Worm (Caenorhabditis elegans) whole organism, late embryonic: ENCODE data around the gene epn-1.

ENCODE experiments used
- C38D4.7 ChIP-seq: fragments of 200-800 bp; sonication (Bioruptor generic); optimal IDR thresholded peaks from 2 replicates; lab custom pipeline; 2018; ENCODE audit warnings: mild to moderate bottlenecking, missing genetic modification characterization, moderate library complexity, missing compliant biosample characterization
- F13H6.1 ChIP-seq: sonication (generic microtip); optimal IDR thresholded peaks from 2 replicates; lab custom pipeline; 2016; ENCODE audit warnings: missing genetic modification characterization, missing compliant biosample characterization
- K02D7.2 ChIP-seq: sonication (generic microtip); optimal IDR thresholded peaks from 2 replicates; lab custom pipeline; 2017; ENCODE audit warnings: mild to moderate bottlenecking, missing genetic modification characterization, missing compliant biosample characterization
- T23F11.4 ChIP-seq: fragments of 200-800 bp; sonication (Bioruptor generic); optimal IDR thresholded peaks from 2 replicates; lab custom pipeline; 2018; ENCODE audit warnings: mild to moderate bottlenecking, missing genetic modification characterization, missing compliant biosample characterization
- ahr-1 ChIP-seq: sonication (generic microtip); optimal IDR thresholded peaks from 2 replicates; lab custom pipeline; 2016; ENCODE audit warnings: missing genetic modification characterization, missing compliant biosample characterization
- ceh-14 ChIP-seq: sonication (generic microtip); optimal IDR thresholded peaks from 2 replicates; lab custom pipeline; 2016; ENCODE audit warnings: missing genotype, missing genetic modification characterization, missing compliant biosample characterization
- ceh-18 ChIP-seq: sonication (generic microtip); optimal IDR thresholded peaks from 2 replicates; lab custom pipeline; 2016; ENCODE audit warnings: missing genetic modification characterization, missing compliant biosample characterization
- ceh-19 ChIP-seq: fragments of 200-800 bp; sonication (Bioruptor generic); optimal IDR thresholded peaks from 2 replicates; lab custom pipeline; 2018; ENCODE audit warnings: mild to moderate bottlenecking, missing genetic modification characterization, missing compliant biosample characterization
- ceh-24 ChIP-seq: sonication (generic microtip); optimal IDR thresholded peaks from 2 replicates; lab custom pipeline; 2016; ENCODE audit warnings: mild to moderate bottlenecking, missing genetic modification characterization, missing compliant biosample characterization
- ceh-30 ChIP-seq: fragments of 150-350 bp; optimal IDR thresholded peaks from 2 replicates; lab custom pipeline; 2014; ENCODE audit warnings: missing biosample characterization, missing genetic modification characterization
- ceh-34 ChIP-seq: sonication (generic microtip); optimal IDR thresholded peaks from 2 replicates; lab custom pipeline; 2016; ENCODE audit warnings: mild to moderate bottlenecking, missing genetic modification characterization, missing compliant biosample characterization
- ceh-48 ChIP-seq: sonication (generic microtip); optimal IDR thresholded peaks from 2 replicates; lab custom pipeline; 2016; ENCODE audit warnings: missing genetic modification characterization, inconsistent platforms, missing compliant biosample characterization
- dve-1 ChIP-seq: sonication (generic microtip); optimal IDR thresholded peaks from 2 replicates; lab custom pipeline; 2017; ENCODE audit warnings: antibody characterized with exemption, mild to moderate bottlenecking, missing genetic modification characterization, missing compliant biosample characterization
- elt-2 ChIP-seq: sonication (generic microtip); optimal IDR thresholded peaks from 2 replicates; lab custom pipeline; 2016; ENCODE audit warnings: missing genetic modification reagents, missing genetic modification characterization, missing compliant biosample characterization
- ets-4 ChIP-seq: sonication (generic microtip); optimal IDR thresholded peaks from 2 replicates; lab custom pipeline; 2016; ENCODE audit warnings: missing genetic modification characterization, missing compliant biosample characterization
- eyg-1 ChIP-seq: sonication (generic microtip); optimal IDR thresholded peaks from 2 replicates; lab custom pipeline; 2016; ENCODE audit warnings: missing genotype, missing genetic modification characterization, missing compliant biosample characterization
- fax-1 ChIP-seq: sonication (generic microtip); optimal IDR thresholded peaks from 2 replicates; lab custom pipeline; 2016; ENCODE audit warnings: missing genotype, missing genetic modification characterization, missing compliant biosample characterization
- gmeb-2 ChIP-seq: sonication (generic microtip); optimal IDR thresholded peaks from 2 replicates; lab custom pipeline; 2016; ENCODE audit warnings: missing genetic modification characterization, inconsistent platforms, missing compliant biosample characterization
- hlh-15 ChIP-seq: sonication (generic microtip); optimal IDR thresholded peaks from 2 replicates; lab custom pipeline; 2016; ENCODE audit warnings: missing genetic modification characterization, missing compliant biosample characterization
- hlh-30 ChIP-seq: sonication (generic microtip); optimal IDR thresholded peaks from 2 replicates; lab custom pipeline; 2017; ENCODE audit warnings: antibody characterized with exemption, missing genetic modification characterization, missing compliant biosample characterization; ENCODE audit not compliant: insufficient read depth
- lin-11 ChIP-seq: fragments of 200-800 bp; sonication (Bioruptor generic); optimal IDR thresholded peaks from 2 replicates; lab custom pipeline; 2018; ENCODE audit warnings: mild to moderate bottlenecking, missing genetic modification characterization, missing compliant biosample characterization
- madf-2 ChIP-seq: sonication (generic microtip); optimal IDR thresholded peaks from 2 replicates; lab custom pipeline; 2017; ENCODE audit warnings: missing genetic modification characterization, missing compliant biosample characterization
- mec-3 ChIP-seq: sonication (generic microtip); optimal IDR thresholded peaks from 2 replicates; lab custom pipeline; 2016; ENCODE audit warnings: borderline replicate concordance, missing genetic modification characterization, missing compliant biosample characterization
- nfya-1 ChIP-seq: sonication (generic microtip); optimal IDR thresholded peaks from 2 replicates; lab custom pipeline; 2017; ENCODE audit warnings: missing genetic modification characterization, mild to moderate bottlenecking, missing compliant biosample characterization, antibody characterized with exemption, moderate library complexity
- nhr-232 ChIP-seq: sonication (generic microtip); optimal IDR thresholded peaks from 2 replicates; lab custom pipeline; 2016; ENCODE audit warnings: missing genetic modification characterization, missing compliant biosample characterization
- npax-4 ChIP-seq: sonication (generic microtip); optimal IDR thresholded peaks from 2 replicates; lab custom pipeline; 2016; ENCODE audit warnings: missing genetic modification characterization, missing compliant biosample characterization
- odd-2 ChIP-seq: sonication (generic microtip); optimal IDR thresholded peaks from 2 replicates; lab custom pipeline; 2017; ENCODE audit warnings: antibody characterized with exemption, mild to moderate bottlenecking, missing genetic modification characterization, missing compliant biosample characterization
- pag-3 ChIP-seq: sonication (generic microtip); optimal IDR thresholded peaks from 2 replicates; lab custom pipeline; 2016; ENCODE audit warnings: missing compliant biosample characterization, missing genetic modification characterization, borderline replicate concordance
- pat-9 ChIP-seq: fragments of 200-800 bp; sonication (Bioruptor generic); optimal IDR thresholded peaks from 2 replicates; lab custom pipeline; 2018; ENCODE audit warnings: mild to moderate bottlenecking, missing genetic modification characterization, moderate library complexity, missing compliant biosample characterization
- pax-1 ChIP-seq: fragments of 150-350 bp; optimal IDR thresholded peaks from 2 replicates; lab custom pipeline; 2014; ENCODE audit warnings: missing biosample characterization, missing genetic modification characterization
- pha-4 ChIP-seq: fragments of 150-350 bp; optimal IDR thresholded peaks from 2 replicates; lab custom pipeline; 2018; ENCODE audit warnings: missing biosample characterization, missing genetic modification reagents, missing genetic modification characterization
- pqm-1 ChIP-seq: sonication (generic microtip); optimal IDR thresholded peaks from 2 replicates; lab custom pipeline; 2016; ENCODE audit warnings: missing genetic modification characterization, missing compliant biosample characterization
- rnt-1 ChIP-seq: sonication (generic microtip); optimal IDR thresholded peaks from 2 replicates; lab custom pipeline; 2016; ENCODE audit warnings: missing genetic modification characterization, missing compliant biosample characterization
- sdc-2 ChIP-seq: sonication (generic microtip); optimal IDR thresholded peaks from 2 replicates; lab custom pipeline; 2016; ENCODE audit warnings: missing genotype, missing genetic modification characterization, missing compliant biosample characterization
- sox-4 ChIP-seq: sonication (generic microtip); optimal IDR thresholded peaks from 2 replicates; lab custom pipeline; 2017; ENCODE audit warnings: mild to moderate bottlenecking, missing genetic modification characterization, inconsistent platforms, missing compliant biosample characterization
- tbx-2 ChIP-seq: sonication (generic microtip); optimal IDR thresholded peaks from 2 replicates; lab custom pipeline; 2016; ENCODE audit warnings: missing genetic modification characterization, missing compliant biosample characterization
- tbx-7 ChIP-seq: sonication (generic microtip); optimal IDR thresholded peaks from 2 replicates; lab custom pipeline; 2016; ENCODE audit warnings: missing genotype, missing genetic modification characterization, missing compliant biosample characterization
- unc-42 ChIP-seq: sonication (generic microtip); optimal IDR thresholded peaks from 2 replicates; lab custom pipeline; 2016; ENCODE audit warnings: missing genotype, missing genetic modification characterization, missing compliant biosample characterization
- ztf-16 ChIP-seq: sonication (generic microtip); optimal IDR thresholded peaks from 2 replicates; lab custom pipeline; 2017; ENCODE audit warnings: missing genetic modification characterization, missing compliant biosample characterization

epn-1 gene

DNA sequence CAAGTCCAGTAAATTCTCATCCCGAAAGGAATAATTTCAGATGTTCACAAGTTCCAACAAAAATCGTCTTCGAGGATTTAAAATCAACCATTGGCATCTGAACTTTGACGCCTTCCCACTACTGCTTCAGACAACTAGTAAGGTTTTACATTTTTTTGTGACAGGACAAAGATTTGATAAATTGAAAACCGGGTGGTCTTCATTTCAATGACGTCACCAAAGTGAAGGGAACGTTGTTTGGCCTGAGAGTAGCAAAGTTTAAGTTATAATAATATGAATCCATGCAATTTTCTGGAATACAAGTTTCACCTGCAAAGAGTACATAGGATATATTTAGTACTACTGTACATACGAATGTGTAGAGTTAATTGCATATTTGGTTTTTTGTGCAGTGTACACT, 24.1 kb downstream of the epn-1 start:
- TF ChIP-seq pat-9 (tag; lab: Kevin White, UChicago) (no peak), ztf-16 (tag; lab: Kevin White, UChicago) (no peak), C38D4.7 (no peak), ahr-1 (tag; lab: Kevin White, UChicago) (no peak), pag-3 (tag; lab: Kevin White, UChicago) (no peak), lin-11 (tag; lab: Kevin White, UChicago) (no peak), ceh-48 (tag; lab: Kevin White, UChicago) (no peak), tbx-7 (tag; lab: Kevin White, UChicago) (no peak), ceh-14 (tag; lab: Kevin White, UChicago) (no peak), ceh-30 (no peak), ceh-18 (tag; lab: Kevin White, UChicago) (no peak)

DNA sequence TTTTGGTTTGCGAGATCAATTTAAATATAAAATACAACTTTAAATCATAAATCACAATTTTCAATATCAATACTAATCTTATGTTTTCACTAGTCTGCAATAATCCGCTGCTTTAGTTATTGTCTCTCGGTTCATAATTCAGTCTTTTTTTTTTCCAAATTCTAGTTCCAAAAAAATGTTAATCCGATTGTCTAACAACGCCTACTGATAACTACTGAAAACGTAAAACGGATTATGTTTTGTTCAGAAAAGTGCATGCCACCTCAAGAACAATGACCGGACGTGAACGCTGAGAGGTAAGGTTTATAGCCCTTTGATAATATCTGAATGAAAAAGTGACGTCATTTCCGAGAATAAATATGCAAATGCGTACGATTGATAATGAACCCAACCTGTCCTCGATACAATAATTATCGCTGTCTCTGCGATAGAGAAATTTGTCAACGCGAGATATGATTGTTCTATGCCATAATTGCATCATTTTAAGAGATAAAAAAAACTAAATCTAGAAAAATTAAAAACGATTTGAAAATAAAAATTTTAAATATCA, 25.0 kb downstream of the epn-1 start, which contains the start of gene sprr-2:
TSS of gene sprr-2 (plus strand) at position 248 of the 550 bp plus-strand sequence.
- no peak for TF ChIP-seq mec-3 (tag; lab: Kevin White, UChicago)
- TF ChIP-seq elt-2 = peak; percentile 96

DNA sequence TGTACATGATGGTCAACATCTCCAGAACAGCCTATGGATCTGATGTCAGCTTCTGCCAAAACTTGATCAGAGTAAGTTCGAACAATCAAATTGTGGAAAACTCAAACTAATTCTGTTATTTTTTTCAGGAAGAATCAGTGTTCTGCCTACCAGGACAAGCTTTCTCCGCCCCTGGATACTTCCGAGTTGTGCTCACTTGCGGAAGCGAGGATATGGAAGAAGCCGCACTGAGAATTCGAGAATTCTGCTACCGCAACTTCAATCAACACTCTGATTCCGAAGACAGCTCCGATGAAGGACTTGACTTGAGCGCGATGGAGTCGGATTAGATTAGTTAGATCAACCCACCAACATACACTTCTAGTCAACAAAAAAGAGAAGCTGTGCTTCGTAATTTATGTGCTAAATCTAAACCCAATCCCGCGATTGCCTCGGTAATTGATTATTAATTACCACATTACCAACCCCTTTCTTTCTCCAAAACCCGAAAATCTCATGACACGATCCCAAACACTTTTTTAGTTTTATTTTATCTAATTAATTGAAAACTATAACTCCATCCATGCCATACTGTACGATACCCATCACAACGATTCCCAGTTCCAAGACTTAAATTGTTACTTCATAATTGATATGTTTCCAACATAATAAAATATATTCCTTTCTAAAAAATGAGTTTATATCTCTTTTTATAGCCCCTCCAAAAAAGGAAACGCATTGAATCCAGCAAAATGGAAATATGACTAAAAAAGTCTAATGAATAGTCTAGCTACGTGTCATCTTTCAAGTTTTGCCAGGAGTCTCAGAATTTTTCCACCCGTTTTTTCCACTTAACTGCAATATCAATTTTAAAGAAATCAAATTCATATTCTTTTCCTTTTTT, 25.8 kb downstream of the epn-1 start:
- no peak for TF ChIP-seq ceh-24 (tag; lab: Kevin White, UChicago)
- no peak for TF ChIP-seq gmeb-2 (tag; lab: Kevin White, UChicago)
- no peak for TF ChIP-seq tbx-7 (tag; lab: Kevin White, UChicago)
- no peak for TF ChIP-seq ets-4 (tag; lab: Kevin White, UChicago)
- TF ChIP-seq ceh-48 (tag; lab: Kevin White, UChicago) = no peak
- TF ChIP-seq hlh-30 (tag; lab: Kevin White, UChicago) = no peak
- no peak for TF ChIP-seq T23F11.4 (GFP tag; lab: Kevin White, UChicago)
- TF ChIP-seq unc-42 (tag; lab: Kevin White, UChicago) = no peak
- no peak for TF ChIP-seq ceh-19
- no peak for TF ChIP-seq pax-1 (tag; lab: Kevin White, UChicago)
- no peak for TF ChIP-seq hlh-15 (tag; lab: Kevin White, UChicago)
- TF ChIP-seq fax-1 (tag; lab: Kevin White, UChicago) = no peak
- TF ChIP-seq madf-2 (tag; lab: Kevin White, UChicago) = no peak
- TF ChIP-seq, all 69 proteins: peak for 0

DNA sequence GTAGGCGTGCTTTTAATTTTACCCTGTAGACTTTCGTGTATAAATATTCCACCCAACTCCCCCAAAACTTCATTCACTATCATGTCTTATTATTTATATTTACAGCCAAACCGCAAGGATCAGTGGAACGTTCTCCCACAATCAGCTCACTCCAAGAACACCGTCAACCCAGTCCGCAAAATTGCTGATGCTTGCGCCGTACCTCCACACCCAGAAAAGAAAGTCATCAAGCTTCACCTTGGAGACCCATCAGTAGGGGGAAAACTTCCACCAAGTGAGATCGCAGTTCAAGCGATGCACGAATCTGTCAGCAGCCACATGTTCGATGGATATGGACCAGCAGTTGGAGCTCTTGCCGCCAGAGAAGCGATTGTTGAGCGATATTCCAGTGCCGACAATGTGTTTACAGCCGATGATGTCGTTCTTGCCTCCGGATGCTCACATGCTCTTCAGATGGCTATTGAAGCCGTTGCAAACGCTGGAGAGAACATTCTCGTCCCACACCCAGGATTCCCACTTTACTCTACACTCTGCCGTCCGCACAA, 27.0 kb downstream of the epn-1 start:
- TF ChIP-seq mec-3 (tag; lab: Kevin White, UChicago) = no peak
- TF ChIP-seq sox-4 = no peak
- TF ChIP-seq pag-3 (tag; lab: Kevin White, UChicago) = no peak
- no peak for TF ChIP-seq ceh-48 (tag; lab: Kevin White, UChicago)
- TF ChIP-seq dve-1 (tag; lab: Kevin White, UChicago) = no peak
- no peak for TF ChIP-seq pat-9 (tag; lab: Kevin White, UChicago)
- no peak for TF ChIP-seq K02D7.2
- no peak for TF ChIP-seq ceh-34 (tag; lab: Kevin White, UChicago)

DNA sequence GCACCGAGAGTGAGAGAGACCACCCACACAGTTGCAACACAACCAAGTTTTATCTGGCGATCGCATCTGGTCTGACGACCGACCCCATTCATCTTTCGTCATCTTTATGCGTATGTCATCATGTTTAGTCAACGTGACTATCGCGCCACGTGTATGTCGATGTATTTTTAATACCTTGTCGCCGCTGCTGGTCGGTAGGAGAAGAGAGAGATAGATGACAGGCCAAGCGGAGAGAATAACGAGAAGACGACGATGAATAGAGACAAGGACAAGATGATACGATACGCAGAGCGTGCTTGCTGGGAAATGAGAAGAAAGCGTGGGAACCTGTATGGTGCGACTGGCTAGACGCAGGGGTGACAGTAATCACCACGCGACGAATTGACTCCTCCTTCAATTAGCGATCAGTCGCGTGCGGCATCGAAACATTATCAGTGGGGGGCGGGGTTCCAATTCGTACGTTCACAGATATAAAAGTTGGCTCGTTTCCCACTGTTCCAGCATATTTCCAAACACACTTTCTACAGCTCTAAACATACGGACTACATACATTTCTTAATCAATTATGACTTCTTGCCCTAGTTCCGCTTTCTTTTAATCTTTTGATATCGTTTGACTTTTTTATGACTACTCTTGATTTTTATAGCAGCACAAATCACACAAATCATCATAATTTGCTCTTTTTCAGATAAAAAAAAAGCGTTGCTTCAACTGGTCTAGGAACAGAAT, 27.8 kb downstream of the epn-1 start, which contains the start of gene tatn-1:
TSS of gene tatn-1 (plus strand) at position 689 of the 729 bp plus-strand sequence.
- TF ChIP-seq nfya-1 (peak; percentile 16), nhr-232 (tag; lab: Kevin White, UChicago) (no peak), pqm-1 (peak; percentile 13), sox-4 (no peak), pag-3 (tag; lab: Kevin White, UChicago) (no peak), F13H6.1 (tag; lab: Kevin White, UChicago) (peak; percentile 38), mec-3 (tag; lab: Kevin White, UChicago) (no peak), odd-2 (tag; lab: Kevin White, UChicago) (no peak), rnt-1 (tag; lab: Kevin White, UChicago) (peak; percentile 75), fax-1 (tag; lab: Kevin White, UChicago) (no peak), pha-4 (tag; lab: Kevin White, UChicago) (no peak), ceh-30 (no peak), ets-4 (tag; lab: Kevin White, UChicago) (no peak), npax-4 (tag; lab: Kevin White, UChicago) (no peak), eyg-1 (tag; lab: Kevin White, UChicago) (no peak), sdc-2 (tag; lab: Kevin White, UChicago) (peak; percentile 14), pax-1 (tag; lab: Kevin White, UChicago) (no peak), tbx-2 (tag; lab: Kevin White, UChicago) (peak; percentile 20)
